Worm (Caenorhabditis elegans): ENCODE data around the gene aakb-1.
A peak's percentile ranks its signal among the peaks of the same experiment; 100 is the strongest.

Gene aakb-1

ce11 chrX:13781445-13782073 lies 26.0 kb downstream of the aakb-1 start (continued):
- TF ChIP-seq nfya-1 (tag; optimal IDR thresholded peaks at IDR 0.05; ENCODE audit: borderline replicate concordance, insufficient read depth) (no peak), tbx-9 (tag; optimal IDR thresholded peaks at IDR 0.05; ENCODE audit: borderline replicate concordance) (no peak), ekl-4 (GFP tag; IDR thresholded peaks at IDR 0.05) (peak; percentile 43; the same call in 1 of the 2 replicates), Y53F4B.3 (GFP tag; IDR thresholded peaks at IDR 0.05) (no peak), chd-7 (tag; optimal IDR thresholded peaks at IDR 0.05) (no peak), ama-1 (optimal IDR thresholded peaks at IDR 0.05) (no peak), ama-1 (GFP tag; optimal IDR thresholded peaks at IDR 0.05) (peak in 1 of 2 experiments; percentile 50), lsy-27 (tag; optimal IDR thresholded peaks at IDR 0.05; ENCODE audit: borderline replicate concordance, insufficient read depth) (peak; percentile 47), B0261.1 (tag; optimal IDR thresholded peaks at IDR 0.05) (peak; percentile 91), fkh-3 (tag; optimal IDR thresholded peaks at IDR 0.05) (no peak), dox-1 (GFP tag; IDR thresholded peaks at IDR 0.05) (peak; percentile 76; the same call in 1 of the 2 replicates), B0019.2 (GFP tag; conservative IDR thresholded peaks at IDR 0.05) (no peak), akir-1 (GFP tag; optimal IDR thresholded peaks at IDR 0.05) (no peak), cebp-2 (GFP tag; IDR thresholded peaks at IDR 0.05) (0 out of 2 replicates have a peak, but pooled peaks have one; percentile 52), C06A6.2 (GFP tag; conservative IDR thresholded peaks at IDR 0.05) (0 out of 2 replicates have a peak, but pooled peaks have one; percentile 37), Y53G8AR.9 (GFP tag; conservative IDR thresholded peaks at IDR 0.05) (no peak), madf-8 (GFP tag; conservative IDR thresholded peaks at IDR 0.05) (no peak), F39B2.1 (GFP tag; IDR thresholded peaks at IDR 0.05) (no peak), tbp1 (GFP tag; optimal IDR thresholded peaks at IDR 0.05) (peak; percentile 91), T07F8.4 (tag; optimal IDR thresholded peaks at IDR 0.05) (peak; percentile 40), sdz-38 (tag; optimal IDR thresholded peaks at IDR 0.05) (no peak), unc-62 (GFP tag; optimal IDR thresholded peaks at IDR 0.05) (no peak), gei-17 (GFP tag; optimal IDR thresholded peaks at IDR 0.05) (no peak), Y95B8A.8 (GFP tag; IDR thresholded peaks at IDR 0.05) (no peak), mes-4 (tag; optimal IDR thresholded peaks at IDR 0.05) (peak; percentile 44), T26A5.8 (tag; optimal IDR thresholded peaks at IDR 0.05) (no peak), K12H6.12 (tag; optimal IDR thresholded peaks at IDR 0.05) (peak; percentile 21), snpc-4 (GFP tag; optimal IDR thresholded peaks at IDR 0.05) (peak; percentile 30), snpc-4 (tag; optimal IDR thresholded peaks at IDR 0.05) (peak in 3 of 4 experiments; percentile 30 to 77 (median 44)), cebp-1 (GFP tag; IDR thresholded peaks at IDR 0.05) (no peak), cebp-1 (tag; optimal IDR thresholded peaks at IDR 0.05) (no peak), rpc-1 (optimal IDR thresholded peaks at IDR 0.05) (peak; percentile 92), rpc-1 (tag; optimal IDR thresholded peaks at IDR 0.05) (peak; percentile 76)

ce11 chrX:13782074-13782462 lies 26.5 kb downstream of the aakb-1 start:
- TF ChIP-seq ztf-25 (GFP tag; IDR thresholded peaks at IDR 0.05) (peak; percentile 76; the same call in 1 of the 2 replicates), cebp-1 (GFP tag; IDR thresholded peaks at IDR 0.05) (0 out of 2 replicates have a peak, but pooled peaks have one; percentile 15), cebp-1 (tag; optimal IDR thresholded peaks at IDR 0.05) (no peak), T26A5.8 (tag; optimal IDR thresholded peaks at IDR 0.05) (no peak), attf-5 (GFP tag; optimal IDR thresholded peaks at IDR 0.05) (peak; percentile 22), let-526 (GFP tag; IDR thresholded peaks at IDR 0.05) (no peak), ceh-27 (GFP tag; optimal IDR thresholded peaks at IDR 0.05) (peak; percentile 2), ztf-18 (tag; optimal IDR thresholded peaks at IDR 0.05) (peak; percentile 11), nfyb-1 (GFP tag; IDR thresholded peaks at IDR 0.05) (no peak), ztf-22 (GFP tag; optimal IDR thresholded peaks at IDR 0.05) (no peak), B0336.3 (GFP tag; IDR thresholded peaks at IDR 0.05) (no peak), athp-1 (tag; optimal IDR thresholded peaks at IDR 0.05) (peak; percentile 9), zim-3 (tag; optimal IDR thresholded peaks at IDR 0.05) (no peak), tbp1 (GFP tag; optimal IDR thresholded peaks at IDR 0.05) (peak; percentile 93), nhr-80 (tag; optimal IDR thresholded peaks at IDR 0.05) (no peak), rcor-1 (GFP tag; IDR thresholded peaks at IDR 0.05) (0 out of 2 replicates have a peak, but pooled peaks have one; percentile 31), F57A8.1 (GFP tag; optimal IDR thresholded peaks at IDR 0.05) (peak; percentile 51), ceh-58 (GFP tag; IDR thresholded peaks at IDR 0.05) (no peak), gei-17 (GFP tag; optimal IDR thresholded peaks at IDR 0.05) (no peak), him-1 (tag; optimal IDR thresholded peaks at IDR 0.05) (peak; percentile 74), egrh-3 (GFP tag; IDR thresholded peaks at IDR 0.05) (0 out of 2 replicates have a peak, but pooled peaks have one; percentile 18)
